Worm (Caenorhabditis elegans) whole organism, L2 larva: ENCODE results near the gene Y55B1AR.2.

Source experiments
- fos-1 ChIP-seq: fragments of 150-350 bp; optimal IDR thresholded peaks from 2 replicates; lab custom pipeline; 2014; ENCODE audit warnings: missing biosample characterization, missing genetic modification characterization
- zag-1 ChIP-seq: fragments of 150-350 bp; optimal IDR thresholded peaks from 2 replicates; lab custom pipeline; 2014; ENCODE audit warnings: missing biosample characterization, missing genetic modification characterization

DNA sequence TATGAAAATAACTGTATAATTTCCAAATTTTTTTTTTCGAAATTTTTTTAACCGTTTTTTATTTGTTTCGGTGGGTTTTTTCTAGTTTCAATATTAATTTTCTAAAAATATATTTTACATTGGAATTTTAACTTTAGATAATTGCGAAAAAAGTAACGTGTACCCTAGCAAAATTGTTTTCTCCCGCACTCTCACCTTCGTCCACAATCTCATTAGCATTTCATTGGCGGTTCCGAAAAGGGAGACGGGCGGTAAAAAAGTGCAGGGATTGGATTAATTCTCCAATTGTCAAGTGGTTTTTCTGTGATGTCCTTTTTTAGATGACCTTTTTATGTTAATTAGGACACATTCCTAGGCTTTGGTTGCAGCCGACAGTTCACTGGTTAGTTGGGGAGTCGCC is 49.4 kb downstream of the Y55B1AR.2 start:
- no peak for TF ChIP-seq zag-1 (tag; lab: Kevin White, UChicago)
- TF ChIP-seq fos-1 (tag; lab: Kevin White, UChicago) = no peak
